Fruit fly (Drosophila melanogaster): ENCODE data around the gene CG13359.

DNA sequence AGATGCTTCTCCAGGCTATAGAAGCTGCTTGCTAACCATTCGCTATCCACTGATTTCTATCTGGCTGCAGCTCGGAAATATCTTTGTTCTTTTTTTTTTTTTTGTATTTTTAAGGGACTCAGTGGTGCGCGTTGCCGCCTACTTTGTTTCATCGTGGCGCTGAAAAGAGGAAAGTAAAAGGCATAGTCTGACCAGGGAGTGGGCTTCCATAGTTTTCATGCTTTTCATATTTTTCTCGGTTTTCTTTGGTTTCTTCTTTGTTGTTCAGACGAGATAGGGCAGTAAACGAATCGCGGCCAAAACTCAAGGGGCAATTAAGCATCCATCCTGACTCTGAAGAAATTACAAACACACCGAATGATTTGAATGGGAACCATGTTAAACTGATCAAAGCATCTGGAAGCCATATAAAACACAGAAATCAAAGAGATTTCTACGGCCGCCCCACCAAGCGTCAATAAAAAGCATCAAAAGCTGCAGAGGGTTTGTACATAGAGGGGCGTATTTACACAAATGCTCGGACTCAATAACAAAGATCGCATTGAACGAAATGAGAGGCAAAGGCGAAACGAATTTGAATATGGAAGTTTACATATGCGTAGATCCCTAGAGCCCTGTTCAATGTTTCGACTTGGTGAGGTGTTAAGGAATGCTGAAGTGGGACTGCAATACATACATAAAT is 30.8 kb downstream of the CG13359 start:
- no peak for TF ChIP-seq Sin3A (optimal IDR thresholded peaks at IDR 0.05)
- TF ChIP-seq Myc (optimal IDR thresholded peaks at IDR 0.05), result no peak
- no peak for TF ChIP-seq ttk (optimal IDR thresholded peaks at IDR 0.05)
- TF ChIP-seq psq (optimal IDR thresholded peaks at IDR 0.05), result no peak
- TF ChIP-seq h (optimal IDR thresholded peaks at IDR 0.05), result no peak

Measured in Kc167 (cell line).